Fruit fly (Drosophila melanogaster): ENCODE results near the gene ATPsynCF6.

Gene ATPsynCF6

DNA sequence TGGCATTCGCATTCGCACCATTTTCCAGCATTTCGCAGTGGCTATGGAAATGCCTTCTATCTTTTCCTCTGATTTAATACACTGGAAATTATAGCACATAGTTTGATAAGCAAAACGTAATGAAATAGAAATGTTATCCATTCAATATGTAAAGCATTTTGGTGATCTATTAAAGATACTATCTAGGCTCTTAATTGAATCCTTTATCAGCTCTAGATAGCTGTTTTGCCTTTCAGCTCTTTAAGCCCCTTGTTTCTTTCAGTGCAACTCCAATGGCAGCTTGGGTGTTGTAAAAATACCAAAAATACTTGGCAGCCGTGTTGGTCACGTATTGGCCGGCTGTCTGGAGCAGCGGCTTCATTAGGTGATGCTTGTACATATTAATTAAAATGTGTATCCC lies 9.2 kb upstream of the ATPsynCF6 start (continued):
- TF ChIP-seq crol (GFP tag; IDR thresholded peaks at IDR 0.05) (no peak), CG32767 (GFP tag; IDR thresholded peaks at IDR 0.05) (no peak), ftz-f1 (GFP tag; optimal IDR thresholded peaks at IDR 0.05) (no peak), ase (GFP tag; IDR thresholded peaks at IDR 0.05) (no peak), CG8924 (tag; optimal IDR thresholded peaks at IDR 0.05) (no peak), Drgx (GFP tag; IDR thresholded peaks at IDR 0.05) (peak; percentile 40; the same call in 1 of the 2 replicates), CG4730 (GFP tag; IDR thresholded peaks at IDR 0.05) (0 out of 2 replicates have a peak, but pooled peaks have one; percentile 15), grau (tag; optimal IDR thresholded peaks at IDR 0.05) (no peak), stc (GFP tag; IDR thresholded peaks at IDR 0.05) (no peak), Oli (tag; optimal IDR thresholded peaks at IDR 0.05) (peak; percentile 6), CG12236 (GFP tag; optimal IDR thresholded peaks at IDR 0.05) (no peak), sr (GFP tag; IDR thresholded peaks at IDR 0.05) (no peak), gem (tag; optimal IDR thresholded peaks at IDR 0.05) (peak; percentile 27), CG11723 (GFP tag; optimal IDR thresholded peaks at IDR 0.05) (no peak), CG4707 (GFP tag; optimal IDR thresholded peaks at IDR 0.05) (no peak), sens (GFP tag) (peak; percentile 16)

dm6 chr3R:23363515-23364124 lies 7.8 kb upstream of the ATPsynCF6 start, which contains the start of gene CG4408:
Gene CG4408, minus strand, starts transcription at chr3R:23363574.
- TF ChIP-seq nerfin-1 (tag; optimal IDR thresholded peaks at IDR 0.05) (no peak), jing (GFP tag; optimal IDR thresholded peaks at IDR 0.05) (no peak), da (GFP tag; optimal IDR thresholded peaks at IDR 0.05) (no peak), CG12659 (GFP tag; optimal IDR thresholded peaks at IDR 0.05) (no peak), TFAM (GFP tag; optimal IDR thresholded peaks at IDR 0.05) (no peak), CG14710 (tag; optimal IDR thresholded peaks at IDR 0.05) (peak; percentile 3), CG5245 (GFP tag; optimal IDR thresholded peaks at IDR 0.05) (peak; percentile 0), Side (GFP tag; optimal IDR thresholded peaks at IDR 0.05) (no peak), schlank (tag; optimal IDR thresholded peaks at IDR 0.05) (no peak), zfh2 (GFP tag; optimal IDR thresholded peaks at IDR 0.05) (peak; percentile 53), Spps (tag; optimal IDR thresholded peaks at IDR 0.05) (no peak), CG10209 (GFP tag; optimal IDR thresholded peaks at IDR 0.05) (peak; percentile 13), Ravus (GFP tag; IDR thresholded peaks at IDR 0.05) (no peak), Awh (GFP tag; IDR thresholded peaks at IDR 0.05) (0 out of 2 replicates have a peak, but pooled peaks have one; percentile 6), lbe (GFP tag; optimal IDR thresholded peaks at IDR 0.05) (peak; percentile 86), Sox102F (GFP tag; optimal IDR thresholded peaks at IDR 0.05) (peak; percentile 37), CG8765 (GFP tag; IDR thresholded peaks at IDR 0.05) (0 out of 2 replicates have a peak, but pooled peaks have one; percentile 6), jigr1 (GFP tag; IDR thresholded peaks at IDR 0.05) (no peak), bcd (GFP tag; optimal IDR thresholded peaks at IDR 0.05) (no peak), Bteb2 (GFP tag; optimal IDR thresholded peaks at IDR 0.05) (no peak), CG15514 (GFP tag; optimal IDR thresholded peaks at IDR 0.05) (peak; percentile 3), CG17912 (GFP tag; optimal IDR thresholded peaks at IDR 0.05) (no peak), CG14667 (GFP tag; IDR thresholded peaks at IDR 0.05) (no peak), cwo (GFP tag; optimal IDR thresholded peaks at IDR 0.05) (peak; percentile 43), CG7372 (GFP tag; IDR thresholded peaks at IDR 0.05) (no peak), ci (GFP tag; IDR thresholded peaks at IDR 0.05) (0 out of 3 replicates have a peak, but pooled peaks have one; percentile 20), Atf6 (GFP tag; IDR thresholded peaks at IDR 0.05) (peak; percentile 27; the same call in 1 of the 2 replicates), CG3726 (GFP tag; IDR thresholded peaks at IDR 0.05) (no peak), Ptx1 (GFP tag; IDR thresholded peaks at IDR 0.05) (peak; percentile 52; the same call in 1 of the 2 replicates), ase (GFP tag; IDR thresholded peaks at IDR 0.05) (no peak), Xrp1 (GFP tag; IDR thresholded peaks at IDR 0.05) (peak; percentile 60), CG3838 (GFP tag; optimal IDR thresholded peaks at IDR 0.05) (no peak), dysf (GFP tag; IDR thresholded peaks at IDR 0.05) (0 out of 3 replicates have a peak, but pooled peaks have one; percentile 16), zen (tag; optimal IDR thresholded peaks at IDR 0.05) (peak; percentile 12), CG6683 (GFP tag; optimal IDR thresholded peaks at IDR 0.05) (no peak)

Data from whole organism, embryonic.